Worm (Caenorhabditis elegans) whole organism, late embryonic: Measurements from ENCODE around the gene ZK643.6.

Experiments used
- F13H6.1 ChIP-seq: sonication (generic microtip); optimal IDR thresholded peaks from 2 replicates; lab custom pipeline; 2016; ENCODE audit warnings: missing genetic modification characterization, missing compliant biosample characterization
- K02D7.2 ChIP-seq: sonication (generic microtip); optimal IDR thresholded peaks from 2 replicates; lab custom pipeline; 2017; ENCODE audit warnings: mild to moderate bottlenecking, missing genetic modification characterization, missing compliant biosample characterization
- Y22D7AL.16 ChIP-seq: sonication (generic microtip); optimal IDR thresholded peaks from 2 replicates; lab custom pipeline; 2016; ENCODE audit warnings: missing genetic modification characterization, missing compliant biosample characterization
- ahr-1 ChIP-seq: sonication (generic microtip); optimal IDR thresholded peaks from 2 replicates; lab custom pipeline; 2016; ENCODE audit warnings: missing genetic modification characterization, missing compliant biosample characterization
- ceh-18 ChIP-seq: sonication (generic microtip); optimal IDR thresholded peaks from 2 replicates; lab custom pipeline; 2016; ENCODE audit warnings: missing genetic modification characterization, missing compliant biosample characterization
- ceh-19 ChIP-seq: fragments of 200-800 bp; sonication (Bioruptor generic); optimal IDR thresholded peaks from 2 replicates; lab custom pipeline; 2018; ENCODE audit warnings: mild to moderate bottlenecking, missing genetic modification characterization, missing compliant biosample characterization
- ceh-30 ChIP-seq: fragments of 150-350 bp; optimal IDR thresholded peaks from 2 replicates; lab custom pipeline; 2014; ENCODE audit warnings: missing biosample characterization, missing genetic modification characterization
- ceh-34 ChIP-seq: sonication (generic microtip); optimal IDR thresholded peaks from 2 replicates; lab custom pipeline; 2016; ENCODE audit warnings: mild to moderate bottlenecking, missing genetic modification characterization, missing compliant biosample characterization
- ceh-9 ChIP-seq: sonication (generic microtip); optimal IDR thresholded peaks from 2 replicates; lab custom pipeline; 2016; ENCODE audit warnings: mild to moderate bottlenecking, missing genetic modification characterization, inconsistent platforms, missing compliant biosample characterization
- che-1 ChIP-seq: sonication (generic microtip); optimal IDR thresholded peaks from 2 replicates; lab custom pipeline; 2016; ENCODE audit warnings: mild to moderate bottlenecking, missing genetic modification characterization, missing compliant biosample characterization
- dve-1 ChIP-seq: sonication (generic microtip); optimal IDR thresholded peaks from 2 replicates; lab custom pipeline; 2017; ENCODE audit warnings: antibody characterized with exemption, mild to moderate bottlenecking, missing genetic modification characterization, missing compliant biosample characterization
- elt-2 ChIP-seq: sonication (generic microtip); optimal IDR thresholded peaks from 2 replicates; lab custom pipeline; 2016; ENCODE audit warnings: missing genetic modification reagents, missing genetic modification characterization, missing compliant biosample characterization
- ets-4 ChIP-seq: sonication (generic microtip); optimal IDR thresholded peaks from 2 replicates; lab custom pipeline; 2016; ENCODE audit warnings: missing genetic modification characterization, missing compliant biosample characterization
- eyg-1 ChIP-seq: sonication (generic microtip); optimal IDR thresholded peaks from 2 replicates; lab custom pipeline; 2016; ENCODE audit warnings: missing genotype, missing genetic modification characterization, missing compliant biosample characterization
- fax-1 ChIP-seq: sonication (generic microtip); optimal IDR thresholded peaks from 2 replicates; lab custom pipeline; 2016; ENCODE audit warnings: missing genotype, missing genetic modification characterization, missing compliant biosample characterization
- gmeb-2 ChIP-seq: sonication (generic microtip); optimal IDR thresholded peaks from 2 replicates; lab custom pipeline; 2016; ENCODE audit warnings: missing genetic modification characterization, inconsistent platforms, missing compliant biosample characterization
- hlh-13 ChIP-seq: fragments of 200-800 bp; sonication (Bioruptor generic); optimal IDR thresholded peaks from 2 replicates; lab custom pipeline; 2018; ENCODE audit warnings: mild to moderate bottlenecking, missing genetic modification characterization, missing compliant biosample characterization
- hlh-30 ChIP-seq: sonication (generic microtip); optimal IDR thresholded peaks from 2 replicates; lab custom pipeline; 2017; ENCODE audit warnings: antibody characterized with exemption, missing genetic modification characterization, missing compliant biosample characterization; ENCODE audit not compliant: insufficient read depth
- hlh-8 ChIP-seq: sonication (generic microtip); optimal IDR thresholded peaks from 2 replicates; lab custom pipeline; 2016; ENCODE audit warnings: missing genotype, missing genetic modification characterization, missing compliant biosample characterization
- lim-6 ChIP-seq: sonication (generic microtip); optimal IDR thresholded peaks from 2 replicates; lab custom pipeline; 2016; ENCODE audit warnings: missing genetic modification characterization, missing compliant biosample characterization
- lin-11 ChIP-seq: fragments of 200-800 bp; sonication (Bioruptor generic); optimal IDR thresholded peaks from 2 replicates; lab custom pipeline; 2018; ENCODE audit warnings: mild to moderate bottlenecking, missing genetic modification characterization, missing compliant biosample characterization
- nfya-1 ChIP-seq: sonication (generic microtip); optimal IDR thresholded peaks from 2 replicates; lab custom pipeline; 2017; ENCODE audit warnings: missing genetic modification characterization, mild to moderate bottlenecking, missing compliant biosample characterization, antibody characterized with exemption, moderate library complexity
- nhr-11 ChIP-seq: fragments of 150-350 bp; optimal IDR thresholded peaks from 2 replicates; lab custom pipeline; 2014; ENCODE audit warnings: missing biosample characterization, missing genetic modification characterization
- npax-4 ChIP-seq: sonication (generic microtip); optimal IDR thresholded peaks from 2 replicates; lab custom pipeline; 2016; ENCODE audit warnings: missing genetic modification characterization, missing compliant biosample characterization
- pat-9 ChIP-seq: fragments of 200-800 bp; sonication (Bioruptor generic); optimal IDR thresholded peaks from 2 replicates; lab custom pipeline; 2018; ENCODE audit warnings: mild to moderate bottlenecking, missing genetic modification characterization, moderate library complexity, missing compliant biosample characterization
- pha-4 ChIP-seq: fragments of 150-350 bp; optimal IDR thresholded peaks from 2 replicates; lab custom pipeline; 2018; ENCODE audit warnings: missing biosample characterization, missing genetic modification reagents, missing genetic modification characterization
- pqm-1 ChIP-seq: sonication (generic microtip); optimal IDR thresholded peaks from 2 replicates; lab custom pipeline; 2016; ENCODE audit warnings: missing genetic modification characterization, missing compliant biosample characterization
- ref-2 ChIP-seq: sonication (generic microtip); optimal IDR thresholded peaks from 2 replicates; lab custom pipeline; 2016; ENCODE audit warnings: missing genetic modification characterization, missing compliant biosample characterization
- rnt-1 ChIP-seq: sonication (generic microtip); optimal IDR thresholded peaks from 2 replicates; lab custom pipeline; 2016; ENCODE audit warnings: missing genetic modification characterization, missing compliant biosample characterization
- sox-4 ChIP-seq: sonication (generic microtip); optimal IDR thresholded peaks from 2 replicates; lab custom pipeline; 2017; ENCODE audit warnings: mild to moderate bottlenecking, missing genetic modification characterization, inconsistent platforms, missing compliant biosample characterization
- ttx-3 ChIP-seq: sonication (generic microtip); optimal IDR thresholded peaks from 2 replicates; lab custom pipeline; 2016; ENCODE audit warnings: missing genetic modification reagents, missing genetic modification characterization, missing compliant biosample characterization
- unc-55 ChIP-seq: sonication (generic microtip); optimal IDR thresholded peaks from 2 replicates; lab custom pipeline; 2017; ENCODE audit warnings: missing biosample characterization, missing genetic modification reagents, missing genetic modification characterization
- zip-5 ChIP-seq: sonication (generic microtip); optimal IDR thresholded peaks from 2 replicates; lab custom pipeline; 2016; ENCODE audit warnings: missing genetic modification characterization, missing compliant biosample characterization
- ztf-16 ChIP-seq: sonication (generic microtip); optimal IDR thresholded peaks from 2 replicates; lab custom pipeline; 2017; ENCODE audit warnings: missing genetic modification characterization, missing compliant biosample characterization

Gene ZK643.6

ce11 chrIII:8937571-8937970, 23.0 kb downstream of the ZK643.6 start (continued):
- TF ChIP-seq ttx-3 (peak; percentile 86), ref-2 (tag; lab: Kevin White, UChicago) (peak; percentile 63), ceh-19 (GFP tag; lab: Kevin White, UChicago) (peak; percentile 95), ceh-30 (tag; lab: Kevin White, UChicago) (no peak), F13H6.1 (peak; percentile 69), elt-2 (tag; lab: Kevin White, UChicago) (peak; percentile 95), dve-1 (tag; lab: Kevin White, UChicago) (peak; percentile 70), nhr-11 (tag; lab: Kevin White, UChicago) (no peak), npax-4 (tag; lab: Kevin White, UChicago) (peak; percentile 82), lin-11 (peak; percentile 86), hlh-30 (tag; lab: Kevin White, UChicago) (peak; percentile 4), pat-9 (peak; percentile 88), ceh-9 (tag; lab: Kevin White, UChicago) (peak; percentile 66), Y22D7AL.16 (tag; lab: Kevin White, UChicago) (peak; percentile 82), che-1 (peak; percentile 87), hlh-13 (peak; percentile 88)

ce11 chrIII:8934378-8934777, 26.2 kb downstream of the ZK643.6 start:
- TF ChIP-seq zip-5 (tag; lab: Kevin White, UChicago) (no peak), dve-1 (tag; lab: Kevin White, UChicago) (no peak), nfya-1 (tag; lab: Kevin White, UChicago) (no peak), fax-1 (tag; lab: Kevin White, UChicago) (no peak), eyg-1 (tag; lab: Kevin White, UChicago) (no peak), F13H6.1 (no peak), K02D7.2 (tag; lab: Kevin White, UChicago) (no peak), hlh-8 (tag; lab: Kevin White, UChicago) (no peak), ahr-1 (tag; lab: Kevin White, UChicago) (no peak), lim-6 (no peak), ref-2 (tag; lab: Kevin White, UChicago) (no peak), ztf-16 (tag; lab: Kevin White, UChicago) (no peak), nhr-11 (tag; lab: Kevin White, UChicago) (no peak), pqm-1 (tag; lab: Kevin White, UChicago) (no peak), ceh-18 (tag; lab: Kevin White, UChicago) (no peak), pha-4 (tag; lab: Kevin White, UChicago) (no peak), ceh-34 (tag; lab: Kevin White, UChicago) (no peak), pat-9 (no peak)
- TF ChIP-seq, all 69 proteins: peak for 0

DNA sequence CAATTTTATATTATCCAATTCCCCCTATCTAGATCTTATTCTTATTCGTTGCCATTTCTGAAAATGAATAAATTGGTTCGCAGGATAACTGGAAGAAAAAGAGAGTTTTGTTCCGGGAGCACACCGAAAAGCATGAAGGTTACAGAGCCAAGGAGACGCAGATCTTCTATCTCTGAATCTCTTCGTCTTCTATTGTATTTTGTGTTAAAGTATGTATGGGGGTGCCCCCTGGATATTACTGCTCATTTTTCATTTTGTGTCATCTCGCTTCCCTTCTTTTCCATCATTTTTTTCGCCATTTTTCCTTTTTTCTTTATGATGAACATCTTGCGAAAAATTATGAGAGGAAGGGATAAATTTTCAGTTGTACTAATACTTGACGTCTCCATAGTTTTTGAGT, 26.9 kb downstream of the ZK643.6 start:
- TF ChIP-seq gmeb-2 (tag; lab: Kevin White, UChicago) (no peak), sox-4 (no peak), rnt-1 (no peak), nfya-1 (tag; lab: Kevin White, UChicago) (no peak)

ce11 chrIII:8929723-8930122, 30.8 kb downstream of the ZK643.6 start, which contains the start of gene arrd-15:
Gene arrd-15, plus strand, starts transcription at chrIII:8930023.
- TF ChIP-seq ets-4 (tag; lab: Kevin White, UChicago) (no peak), ceh-34 (tag; lab: Kevin White, UChicago) (peak; percentile 26)

ce11 chrIII:8926512-8926911, 34.1 kb downstream of the ZK643.6 start:
- TF ChIP-seq gmeb-2 (tag; lab: Kevin White, UChicago) (no peak), unc-55 (peak; percentile 36)
- TF ChIP-seq, all 69 proteins: peak for 1
